Worm (Caenorhabditis elegans) whole organism, midembryonic: ENCODE measurements around the gene clec-48.

Source experiments
- T22C8.4 ChIP-seq: fragments of 200-800 bp; sonication (Bioruptor generic); IDR thresholded peaks from 2 replicates; pipeline ENCODE4 v1.3.6; 2022; ENCODE audit warnings: missing genetic modification characterization, missing compliant biosample characterization
- flt-1 ChIP-seq: fragments of 200-800 bp; sonication (Bioruptor generic); IDR thresholded peaks from 2 replicates; pipeline ENCODE4 v1.3.6; 2022; ENCODE audit warnings: missing genetic modification characterization, missing compliant biosample characterization
- klf-2 ChIP-seq: fragments of 200-800 bp; sonication (Bioruptor generic); conservative IDR thresholded peaks from 2 replicates; pipeline ENCODE4 v1.3.6; 2022; ENCODE audit warnings: missing genetic modification reagents, missing genetic modification characterization, missing compliant biosample characterization
- med-1 ChIP-seq: sonication (generic microtip); optimal IDR thresholded peaks from 2 replicates; lab custom pipeline; 2017; ENCODE audit warnings: missing genetic modification characterization, mild to moderate bottlenecking, missing compliant biosample characterization, antibody characterized with exemption, missing genetic modification reagents; ENCODE audit not compliant: insufficient read depth
- ref-1 ChIP-seq: fragments of 200-800 bp; sonication (Bioruptor generic); conservative IDR thresholded peaks from 2 replicates; pipeline ENCODE4 v1.3.6; 2022; ENCODE audit warnings: missing genetic modification reagents, missing genetic modification characterization, missing compliant biosample characterization
- tab-1 ChIP-seq: fragments of 200-800 bp; sonication (Bioruptor generic); IDR thresholded peaks from 2 replicates; pipeline ENCODE4 v1.3.6; 2022; ENCODE audit warnings: missing genetic modification characterization, missing compliant biosample characterization
- ztf-29 ChIP-seq: fragments of 200-800 bp; sonication (Bioruptor generic); IDR thresholded peaks from 2 replicates; pipeline ENCODE4 v1.3.6; 2022; ENCODE audit warnings: missing genetic modification reagents, missing genetic modification characterization, missing compliant biosample characterization

ce11 chrV:18123639-18124038 is 34.2 kb upstream of the clec-48 start, which contains the start of gene fbxa-107:
- no peak for TF ChIP-seq flt-1 (GFP tag; lab: Robert Waterston, UW)
- TF ChIP-seq ref-1 (GFP tag; lab: Robert Waterston, UW), result no peak
- TF ChIP-seq ztf-29 (GFP tag; lab: Robert Waterston, UW), result no peak
- TF ChIP-seq med-1 (GFP tag; lab: Kevin White, UChicago), result no peak
- no peak for TF ChIP-seq tab-1 (GFP tag; lab: Robert Waterston, UW)
- TF ChIP-seq T22C8.4 (GFP tag; lab: Robert Waterston, UW), result no peak
- no peak for TF ChIP-seq klf-2 (GFP tag; lab: Robert Waterston, UW)
